Fruit fly (Drosophila melanogaster): ENCODE measurements around the gene HP4.
A peak's percentile ranks its signal among the peaks of the same experiment; 100 is the strongest.

HP4 gene

dm6 chr3L:7988828-7989673 lies 13.1 kb upstream of the HP4 start (continued):
- TF ChIP-seq btn (GFP tag; optimal IDR thresholded peaks at IDR 0.05) (no peak), CG6791 (GFP tag; IDR thresholded peaks at IDR 0.05; ENCODE audit: partially characterized antibody) (no peak), NC2β (GFP tag; optimal IDR thresholded peaks at IDR 0.05) (peak; percentile 36), Sox100B (GFP tag; optimal IDR thresholded peaks at IDR 0.05) (peak; percentile 74), CG4730 (GFP tag; IDR thresholded peaks at IDR 0.05) (no peak), E2f1 (GFP tag; IDR thresholded peaks at IDR 0.05) (0 out of 2 replicates have a peak, but pooled peaks have one; percentile 37), lmd (GFP tag; IDR thresholded peaks at IDR 0.05) (peak; percentile 71; the same call in 1 of the 2 replicates), tll (GFP tag; optimal IDR thresholded peaks at IDR 0.05) (no peak), CG7963 (GFP tag; IDR thresholded peaks at IDR 0.05; ENCODE audit: partially characterized antibody) (no peak), ems (GFP tag; optimal IDR thresholded peaks at IDR 0.05) (peak; percentile 9), tap (tag; optimal IDR thresholded peaks at IDR 0.05) (peak; percentile 2), gfzf (GFP tag; optimal IDR thresholded peaks at IDR 0.05) (no peak), nom (GFP tag; optimal IDR thresholded peaks at IDR 0.05) (no peak), Deaf1 (tag; optimal IDR thresholded peaks at IDR 0.05) (peak; percentile 29), grn (GFP tag; optimal IDR thresholded peaks at IDR 0.05) (peak; percentile 14), Dip3 (GFP tag; optimal IDR thresholded peaks at IDR 0.05) (no peak), eyg (GFP tag; optimal IDR thresholded peaks at IDR 0.05) (no peak), Hmx (GFP tag; optimal IDR thresholded peaks at IDR 0.05) (no peak), CG4854 (GFP tag; optimal IDR thresholded peaks at IDR 0.05) (peak; percentile 7), tx (GFP tag; optimal IDR thresholded peaks at IDR 0.05) (no peak), dm (GFP tag; optimal IDR thresholded peaks at IDR 0.05) (no peak), CG1647 (GFP tag; optimal IDR thresholded peaks at IDR 0.05) (no peak), fu2 (GFP tag; optimal IDR thresholded peaks at IDR 0.05) (no peak), Hsf (GFP tag; optimal IDR thresholded peaks at IDR 0.05) (peak; percentile 52), unpg (GFP tag; optimal IDR thresholded peaks at IDR 0.05) (peak; percentile 68), Dad (GFP tag; optimal IDR thresholded peaks at IDR 0.05) (peak; percentile 55), Side (GFP tag; optimal IDR thresholded peaks at IDR 0.05) (peak; percentile 70), dmrt99B (tag; optimal IDR thresholded peaks at IDR 0.05) (peak; percentile 76), hkb (optimal IDR thresholded peaks at IDR 0.05) (no peak), hkb (GFP tag; IDR thresholded peaks at IDR 0.05) (peak; percentile 77), Hr51 (GFP tag; optimal IDR thresholded peaks at IDR 0.05) (peak in 1 of 2 experiments; percentile 64), cg (GFP tag; optimal IDR thresholded peaks at IDR 0.05) (peak; percentile 42), HLH4C (GFP tag; IDR thresholded peaks at IDR 0.05; ENCODE audit: partially characterized antibody) (no peak), ac (GFP tag; optimal IDR thresholded peaks at IDR 0.05) (peak; percentile 53), CG17912 (GFP tag; optimal IDR thresholded peaks at IDR 0.05) (no peak), CG12155 (GFP tag; optimal IDR thresholded peaks at IDR 0.05) (peak; percentile 54), Xbp1 (GFP tag; optimal IDR thresholded peaks at IDR 0.05) (peak; percentile 71), Dbx (GFP tag; IDR thresholded peaks at IDR 0.05) (no peak), NC2α (GFP tag; optimal IDR thresholded peaks at IDR 0.05) (peak; percentile 21), E2f2 (GFP tag; IDR thresholded peaks at IDR 0.05) (peak; percentile 22; the same call in 1 of the 2 replicates), amos (GFP tag; IDR thresholded peaks at IDR 0.05; ENCODE audit: partially characterized antibody) (no peak), Ssrp (tag; optimal IDR thresholded peaks at IDR 0.05) (peak; percentile 77), zfh2 (GFP tag; optimal IDR thresholded peaks at IDR 0.05) (no peak), chif (GFP tag; optimal IDR thresholded peaks at IDR 0.05) (peak; percentile 6 to 70), CG3726 (GFP tag; IDR thresholded peaks at IDR 0.05) (peak; percentile 45; the same call in 1 of the 3 replicates), CG4404 (GFP tag; IDR thresholded peaks at IDR 0.05) (peak; percentile 80), Asciz (GFP tag; optimal IDR thresholded peaks at IDR 0.05) (peak; percentile 65), CG2875 (GFP tag; optimal IDR thresholded peaks at IDR 0.05) (peak; percentile 51), CG11085 (GFP tag; IDR thresholded peaks at IDR 0.05) (no peak)

All from whole organism, embryonic.